Worm (Caenorhabditis elegans) whole organism, L3 larva: ENCODE measurements around the gene F08F3.4.

Experiments
- daf-12 ChIP-seq: fragments of 150-350 bp; optimal IDR thresholded peaks from 2 replicates; lab custom pipeline; 2014; ENCODE audit warnings: missing biosample characterization, missing genetic modification reagents, missing genetic modification characterization
- egl-27 ChIP-seq: sonication (generic microtip); optimal IDR thresholded peaks from 4 replicates; lab custom pipeline; 2017; ENCODE audit warnings: missing biosample characterization, missing genetic modification reagents, missing genetic modification characterization
- lin-15B ChIP-seq: fragments of 150-350 bp; optimal IDR thresholded peaks from 2 replicates; lab custom pipeline; 2014; ENCODE audit warnings: missing biosample characterization, missing genetic modification characterization
- zag-1 ChIP-seq: fragments of 150-350 bp; optimal IDR thresholded peaks from 2 replicates; lab custom pipeline; 2014; ENCODE audit warnings: missing biosample characterization, missing genetic modification characterization

- no peak for TF ChIP-seq zag-1
- no peak for TF ChIP-seq lin-15B (tag; lab: Kevin White, UChicago)
- TF ChIP-seq daf-12 (tag; lab: Kevin White, UChicago), result no peak
- no peak for TF ChIP-seq egl-27 (tag; lab: Kevin White, UChicago)
These were observed 5.7 kb upstream of the F08F3.4 start, which contains the start of gene dmsr-7 for ce11 chrV:5405053-5405452.
